Worm (Caenorhabditis elegans) whole organism, late embryonic: Measurements from ENCODE around the gene F55A11.6.

ENCODE experiments used
- dmd-4 ChIP-seq: sonication (generic microtip); optimal IDR thresholded peaks from 2 replicates; lab custom pipeline; 2016; ENCODE audit warnings: borderline replicate concordance, missing genetic modification characterization, missing compliant biosample characterization
- nfya-1 ChIP-seq: sonication (generic microtip); optimal IDR thresholded peaks from 2 replicates; lab custom pipeline; 2017; ENCODE audit warnings: missing genetic modification characterization, mild to moderate bottlenecking, missing compliant biosample characterization, antibody characterized with exemption, moderate library complexity
- nhr-232 ChIP-seq: sonication (generic microtip); optimal IDR thresholded peaks from 2 replicates; lab custom pipeline; 2016; ENCODE audit warnings: missing genetic modification characterization, missing compliant biosample characterization
- pha-4 ChIP-seq: fragments of 150-350 bp; optimal IDR thresholded peaks from 2 replicates; lab custom pipeline; 2018; ENCODE audit warnings: missing biosample characterization, missing genetic modification reagents, missing genetic modification characterization
- ref-2 ChIP-seq: sonication (generic microtip); optimal IDR thresholded peaks from 2 replicates; lab custom pipeline; 2016; ENCODE audit warnings: missing genetic modification characterization, missing compliant biosample characterization
- sox-2 ChIP-seq: fragments of 200-800 bp; sonication (Bioruptor generic); IDR thresholded peaks from 2 replicates; pipeline ENCODE4 v1.3.6; 2022; ENCODE audit warnings: missing genetic modification reagents, missing genetic modification characterization, missing compliant biosample characterization

- TF ChIP-seq nhr-232 (tag; lab: Kevin White, UChicago) (no peak), sox-2 (GFP tag; lab: Robert Waterston, UW) (no peak), dmd-4 (tag; lab: Kevin White, UChicago) (no peak), nfya-1 (tag; lab: Kevin White, UChicago) (no peak), ref-2 (tag; lab: Kevin White, UChicago) (no peak), pha-4 (no peak)
Measured at ce11 chrV:11758635-11759034, 18.0 kb upstream of the F55A11.6 start, which contains the start of gene T04F3.3.
